Worm (Caenorhabditis elegans) whole organism, early embryonic: Measurements from ENCODE around the gene str-136.

Experiments used
- flt-1 ChIP-seq: fragments of 200-800 bp; sonication (Bioruptor generic); IDR thresholded peaks from 2 replicates; pipeline ENCODE4 v1.3.6; 2022; ENCODE audit warnings: missing genetic modification characterization, missing compliant biosample characterization
- sea-1 ChIP-seq: fragments of 200-800 bp; sonication (Bioruptor generic); conservative IDR thresholded peaks from 2 replicates; pipeline ENCODE4 v1.3.6; 2022; ENCODE audit warnings: missing genetic modification characterization, missing compliant biosample characterization

- TF ChIP-seq sea-1 (GFP tag; lab: Robert Waterston, UW) = no peak
- TF ChIP-seq flt-1 = no peak
Observed at ce11 chrV:8259016-8259415, 19.7 kb downstream of the str-136 start, which contains the start of gene C16D9.1.
